Worm (Caenorhabditis elegans) whole organism, L4 larva: ENCODE measurements around the gene srh-7.

Experiments
- T20F7.1 ChIP-seq: fragments of 200-800 bp; sonication (Bioruptor generic); optimal IDR thresholded peaks from 2 replicates; lab custom pipeline; 2018; ENCODE audit warnings: mild to moderate bottlenecking, missing genetic modification characterization, missing compliant biosample characterization
- ces-1 ChIP-seq: fragments of 150-350 bp; sonication (generic microtip); optimal IDR thresholded peaks from 4 replicates; lab custom pipeline; 2014; ENCODE audit warnings: missing biosample characterization, missing genetic modification reagents, missing genetic modification characterization
- dmd-9 ChIP-seq: fragments of 200-800 bp; sonication (Bioruptor generic); IDR thresholded peaks from 2 replicates; pipeline ENCODE4 v1.3.6; 2022; ENCODE audit warnings: missing genetic modification reagents, missing genetic modification characterization, missing compliant biosample characterization
- dpl-1 ChIP-seq: fragments of 150-350 bp; optimal IDR thresholded peaks from 2 replicates; lab custom pipeline; 2014; ENCODE audit warnings: missing biosample characterization, missing genetic modification reagents, missing genetic modification characterization
- mxl-3 ChIP-seq: fragments of 200-800 bp; sonication (Bioruptor generic); optimal IDR thresholded peaks from 2 replicates; lab custom pipeline; 2018; ENCODE audit warnings: mild to moderate bottlenecking, missing genetic modification characterization, missing compliant biosample characterization
- nhr-76 ChIP-seq: fragments of 150-350 bp; optimal IDR thresholded peaks from 2 replicates; lab custom pipeline; 2014; ENCODE audit warnings: missing biosample characterization, missing genetic modification characterization
- pha-4 ChIP-seq, 2 experiments: fragments of 150-350 bp in 1 of 2; fragments of 200-800 bp in 1 of 2; sonication (Bioruptor generic) in 1 of 2; IDR thresholded peaks in 1 of 2; optimal IDR thresholded peaks in 1 of 2; 2 replicates each; pipeline versions ENCODE4 v1.3.6 to Lab custom; 2014 to 2022; ENCODE audit warnings: missing genetic modification characterization in 2 of 2, missing genetic modification reagents in 2 of 2, missing biosample characterization in 1 of 2, missing compliant biosample characterization in 1 of 2
- saeg-2 ChIP-seq: fragments of 200-800 bp; sonication (Bioruptor generic); IDR thresholded peaks from 2 replicates; pipeline ENCODE4 v1.3.6; 2022; ENCODE audit warnings: missing genetic modification reagents, missing genetic modification characterization, missing compliant biosample characterization
- set-16 ChIP-seq: fragments of 200-800 bp; sonication (Bioruptor generic); IDR thresholded peaks from 2 replicates; pipeline ENCODE4 v1.3.6; 2022; ENCODE audit warnings: missing genetic modification reagents, missing genetic modification characterization, missing compliant biosample characterization
- ztf-11 ChIP-seq: fragments of 150-350 bp; optimal IDR thresholded peaks from 2 replicates; lab custom pipeline; 2014; ENCODE audit warnings: missing biosample characterization, missing genetic modification characterization

DNA sequence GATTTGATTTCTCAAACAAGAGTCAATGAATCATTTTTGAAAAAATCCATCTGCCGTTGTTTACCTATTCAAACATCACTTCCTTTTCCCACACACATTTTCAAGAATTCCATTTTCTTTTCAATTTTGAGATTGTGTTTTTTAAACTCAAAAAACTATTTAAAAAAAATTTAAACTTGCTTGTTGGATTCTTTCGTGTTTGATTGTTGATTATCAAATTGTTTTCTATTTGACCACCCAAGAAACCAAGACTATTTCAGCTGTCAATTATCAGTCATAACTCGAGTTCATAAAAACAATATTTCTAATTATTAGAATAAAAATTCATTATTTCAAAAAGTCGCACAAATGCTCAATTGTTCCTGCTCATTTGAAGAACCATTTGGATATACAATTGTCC lies 2.8 kb upstream of the srh-7 start, which contains the start of gene srh-8:
- TF ChIP-seq ztf-11 (tag; lab: Kevin White, UChicago) (no peak), pha-4 (GFP tag; IDR thresholded peaks at IDR 0.05; lab: Robert Waterston, UW) (no peak), pha-4 (tag; optimal IDR thresholded peaks at IDR 0.05; lab: Kevin White, UChicago) (no peak), nhr-76 (no peak), ces-1 (no peak), dpl-1 (GFP tag; lab: Kevin White, UChicago) (no peak), saeg-2 (GFP tag; lab: Robert Waterston, UW) (no peak), mxl-3 (GFP tag; lab: Kevin White, UChicago) (no peak), dmd-9 (GFP tag; lab: Robert Waterston, UW) (no peak), T20F7.1 (GFP tag; lab: Kevin White, UChicago) (no peak), set-16 (GFP tag; lab: Robert Waterston, UW) (no peak)
